Fruit fly (Drosophila melanogaster): ENCODE data around the gene CG7634.

- TF ChIP-seq ttk (optimal IDR thresholded peaks at IDR 0.05): no peak
- no peak for TF ChIP-seq h (optimal IDR thresholded peaks at IDR 0.05)
- TF ChIP-seq Myc (optimal IDR thresholded peaks at IDR 0.05): no peak
- no peak for TF ChIP-seq psq (optimal IDR thresholded peaks at IDR 0.05)
- no peak for TF ChIP-seq insv (optimal IDR thresholded peaks at IDR 0.05)
Measured at dm6 chr3L:21591247-21591646, 26.0 kb downstream of the CG7634 start.
